Fruit fly (Drosophila melanogaster) whole organism, wandering third instar larva: ENCODE measurements around the gene CG34244.

Experiments used
- Abd-B ChIP-seq: fragments of >200 bp; optimal IDR thresholded peaks from 2 replicates; lab custom pipeline; 2017; ENCODE audit warnings: missing biosample characterization, missing genetic modification characterization
- CG32264 ChIP-seq: fragments of 200-800 bp; sonication (Bioruptor generic); optimal IDR thresholded peaks from 2 replicates; lab custom pipeline; 2016; ENCODE audit warnings: missing biosample characterization, missing genetic modification characterization
- CG9705 ChIP-seq: fragments of 200-800 bp; sonication (Bioruptor generic); optimal IDR thresholded peaks from 2 replicates; lab custom pipeline; 2018; ENCODE audit warnings: missing biosample characterization, mild to moderate bottlenecking, missing genetic modification characterization
- CrebA ChIP-seq: fragments of 200-800 bp; sonication (Bioruptor generic); optimal IDR thresholded peaks from 2 replicates; lab custom pipeline; 2016; ENCODE audit warnings: missing biosample characterization, mild to moderate bottlenecking, missing genetic modification characterization, borderline replicate concordance
- Dif ChIP-seq: fragments of 200-275, 200-300 bp; sonication (Bioruptor generic); optimal IDR thresholded peaks from 2 replicates; lab custom pipeline; 2018; ENCODE audit warnings: missing biosample characterization, missing genetic modification characterization; ENCODE audit not compliant: partially characterized antibody
- GATAd ChIP-seq: sonication (Bioruptor generic); optimal IDR thresholded peaks from 2 replicates; lab custom pipeline; 2016; ENCODE audit warnings: missing biosample characterization, missing genetic modification characterization
- HLH106 ChIP-seq: fragments of 200-800 bp; optimal IDR thresholded peaks from 3 replicates; lab custom pipeline; 2019; ENCODE audit warnings: missing biosample characterization, mild to moderate bottlenecking, missing genetic modification characterization, moderate library complexity
- Hnf4 ChIP-seq: fragments of 200-800 bp; sonication (Bioruptor generic); optimal IDR thresholded peaks from 2 replicates; lab custom pipeline; 2016; ENCODE audit warnings: missing biosample characterization, mild to moderate bottlenecking, missing genetic modification characterization
- Hr78 ChIP-seq: fragments of >200 bp; optimal IDR thresholded peaks from 2 replicates; lab custom pipeline; 2017; ENCODE audit warnings: missing biosample characterization, missing genetic modification characterization
- Hr83 ChIP-seq: fragments of 200-300 bp; sonication (Bioruptor generic); optimal IDR thresholded peaks from 2 replicates; lab custom pipeline; 2016; ENCODE audit warnings: missing biosample characterization, mild to moderate bottlenecking, missing genetic modification characterization, moderate library complexity; ENCODE audit not compliant: poor library complexity, severe bottlenecking
- Jra ChIP-seq: sonication (Bioruptor generic); optimal IDR thresholded peaks from 2 replicates; lab custom pipeline; 2016; ENCODE audit warnings: missing biosample characterization, missing genetic modification characterization
- Mio ChIP-seq: sonication (Bioruptor generic); optimal IDR thresholded peaks from 2 replicates; lab custom pipeline; 2016; ENCODE audit warnings: missing biosample characterization, missing genetic modification characterization
- Myc ChIP-seq: fragments of >200 bp; optimal IDR thresholded peaks from 2 replicates; lab custom pipeline; 2017
- N ChIP-seq: fragments of >200 bp; optimal IDR thresholded peaks from 2 replicates; lab custom pipeline; 2018; ENCODE audit warnings: missing biosample characterization, missing external identifiers, missing genetic modification characterization
- OdsH ChIP-seq: fragments of 200-800 bp; sonication (Bioruptor generic); optimal IDR thresholded peaks from 2 replicates; lab custom pipeline; 2016; ENCODE audit warnings: missing biosample characterization, mild to moderate bottlenecking, missing genetic modification characterization
- Sp1 ChIP-seq: fragments of 200-800 bp; sonication (Bioruptor generic); optimal IDR thresholded peaks from 3 replicates; lab custom pipeline; 2019; ENCODE audit warnings: missing biosample characterization, mild to moderate bottlenecking, missing genetic modification characterization, moderate library complexity
- Vsx2 ChIP-seq: fragments of 200-300, 225-300 bp; sonication (Bioruptor generic); optimal IDR thresholded peaks from 2 replicates; lab custom pipeline; 2018; ENCODE audit warnings: missing biosample characterization, missing genetic modification characterization; ENCODE audit not compliant: partially characterized antibody
- br ChIP-seq: fragments of 200-800 bp; sonication (Bioruptor generic); optimal IDR thresholded peaks from 2 replicates; lab custom pipeline; 2016; ENCODE audit warnings: missing biosample characterization, missing genetic modification characterization
- brk ChIP-seq: fragments of 200-800 bp; sonication (Bioruptor generic); optimal IDR thresholded peaks from 2 replicates; lab custom pipeline; 2016; ENCODE audit warnings: missing biosample characterization, mild to moderate bottlenecking, missing genetic modification characterization
- dl ChIP-seq, 2 experiments: fragments of 175-275, 200-275 bp in 1 of 2; fragments of 200-275 bp in 1 of 2; sonication (Bioruptor generic); optimal IDR thresholded peaks; lab custom pipeline; 2018; ENCODE audit warnings: mild to moderate bottlenecking in 2 of 2, missing biosample characterization in 2 of 2, missing genetic modification characterization in 2 of 2, moderate library complexity in 2 of 2; ENCODE audit not compliant: partially characterized antibody in 2 of 2, insufficient read depth in 1 of 2
- dmrt93B ChIP-seq: fragments of 200-800 bp; sonication (Bioruptor generic); optimal IDR thresholded peaks from 2 replicates; lab custom pipeline; 2018; ENCODE audit warnings: missing biosample characterization, mild to moderate bottlenecking, missing genetic modification characterization
- ey ChIP-seq: fragments of 200-800 bp; sonication (Bioruptor generic); optimal IDR thresholded peaks from 2 replicates; lab custom pipeline; 2016; ENCODE audit warnings: missing biosample characterization, missing genetic modification characterization
- foxo ChIP-seq, 2 experiments: fragments of 200-800 bp; sonication (Bioruptor generic); optimal IDR thresholded peaks; 2 replicates in 1 of 2; 3 replicates in 1 of 2; lab custom pipeline; 2016 to 2017; ENCODE audit warnings: missing biosample characterization in 2 of 2, missing genetic modification characterization in 2 of 2
- fru ChIP-seq: fragments of 200-800 bp; sonication (Bioruptor generic); optimal IDR thresholded peaks from 3 replicates; lab custom pipeline; 2016; ENCODE audit warnings: missing biosample characterization, mild to moderate bottlenecking, missing genetic modification characterization
- h ChIP-seq: fragments of 200-800 bp; sonication (Bioruptor generic); optimal IDR thresholded peaks from 3 replicates; lab custom pipeline; 2016; ENCODE audit warnings: missing biosample characterization, mild to moderate bottlenecking, missing genetic modification characterization
- jim ChIP-seq: fragments of 175-275, 200-325 bp; sonication (Bioruptor generic); optimal IDR thresholded peaks from 2 replicates; lab custom pipeline; 2016; ENCODE audit warnings: missing biosample characterization, mild to moderate bottlenecking, missing genetic modification characterization
- lola ChIP-seq: fragments of >200 bp; optimal IDR thresholded peaks from 2 replicates; lab custom pipeline; 2017; ENCODE audit warnings: missing biosample characterization, missing genetic modification characterization
- pan ChIP-seq: fragments of >200 bp; optimal IDR thresholded peaks from 2 replicates; lab custom pipeline; 2017
- psq ChIP-seq: fragments of 200-800 bp; sonication (Bioruptor generic); optimal IDR thresholded peaks from 3 replicates; lab custom pipeline; 2017; ENCODE audit warnings: missing biosample characterization, mild to moderate bottlenecking, missing genetic modification characterization, moderate library complexity
- sage ChIP-seq: fragments of 200-800 bp; sonication (Bioruptor generic); optimal IDR thresholded peaks from 2 replicates; lab custom pipeline; 2016; ENCODE audit warnings: missing biosample characterization, mild to moderate bottlenecking, missing genetic modification characterization
- sv ChIP-seq: fragments of 200-800 bp; sonication (Bioruptor generic); optimal IDR thresholded peaks from 3 replicates; lab custom pipeline; 2016; ENCODE audit warnings: missing biosample characterization, missing genetic modification characterization
- usp ChIP-seq: fragments of >200 bp; optimal IDR thresholded peaks from 2 replicates; lab custom pipeline; 2017; ENCODE audit warnings: missing biosample characterization, missing genetic modification characterization
- woc ChIP-seq: sonication (Bioruptor generic); optimal IDR thresholded peaks from 2 replicates; lab custom pipeline; 2016; ENCODE audit warnings: missing biosample characterization, mild to moderate bottlenecking, missing genetic modification characterization

Gene CG34244

DNA sequence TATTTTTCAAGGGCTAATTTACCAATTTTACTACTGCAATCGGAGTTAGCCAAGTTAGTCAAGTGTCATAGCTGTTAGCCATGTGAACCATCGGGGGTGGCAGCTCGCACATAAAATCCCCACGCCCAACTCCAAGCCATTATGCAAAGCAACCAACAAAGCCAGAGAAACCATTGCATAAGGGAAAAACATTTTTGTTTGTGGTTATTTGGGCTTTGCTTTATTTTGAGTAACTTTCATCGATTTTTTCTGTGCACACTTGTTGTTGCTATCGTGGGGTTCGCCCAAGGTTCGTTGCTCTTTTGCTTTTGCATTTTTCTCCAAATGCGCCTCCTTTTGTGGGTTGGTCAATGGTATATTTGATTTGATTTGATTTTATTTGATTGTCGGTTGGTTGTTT lies 37.5 kb downstream of the CG34244 start:
- TF ChIP-seq Dif (GFP tag; lab: Kevin White, UChicago) (no peak), psq (GFP tag; lab: Kevin White, UChicago) (no peak), CG32264 (GFP tag; lab: Kevin White, UChicago) (no peak), sv (GFP tag; lab: Kevin White, UChicago) (no peak), OdsH (no peak), Myc (lab: Kevin White, UChicago) (no peak), woc (no peak), brk (GFP tag; lab: Kevin White, UChicago) (no peak), fru (GFP tag; lab: Kevin White, UChicago) (no peak), usp (no peak), br (no peak), foxo (GFP tag; optimal IDR thresholded peaks at IDR 0.05; lab: Kevin White, UChicago) (no peak), HLH106 (no peak), lola (GFP tag; lab: Kevin White, UChicago) (no peak), Hr83 (no peak), Jra (GFP tag; lab: Kevin White, UChicago) (no peak), Sp1 (GFP tag; lab: Kevin White, UChicago) (no peak), CrebA (GFP tag; lab: Kevin White, UChicago) (no peak)
- TF ChIP-seq, all 38 proteins: peak for 0

DNA sequence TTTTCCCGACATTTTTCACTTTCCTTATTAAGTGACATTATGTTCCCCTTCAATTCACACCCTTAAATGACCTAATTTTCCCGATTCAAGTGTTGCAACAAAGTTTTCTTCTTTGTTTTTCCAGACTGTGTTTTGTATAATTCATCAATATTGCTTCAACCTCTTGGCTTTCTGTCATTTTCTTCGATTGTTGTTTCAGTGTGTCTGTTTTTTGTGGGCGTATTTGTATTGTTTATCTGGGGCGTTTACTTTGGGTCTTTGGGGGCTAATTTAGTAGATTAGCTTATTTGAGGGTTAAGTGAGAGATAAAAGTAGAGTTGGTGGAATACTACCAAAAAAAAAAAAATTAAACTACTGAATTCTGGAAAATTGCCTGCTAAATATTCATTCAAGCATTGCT lies 40.0 kb downstream of the CG34244 start:
- TF ChIP-seq woc (no peak), pan (no peak), GATAd (GFP tag; lab: Kevin White, UChicago) (no peak), dmrt93B (no peak), Sp1 (GFP tag; lab: Kevin White, UChicago) (no peak), Hr78 (no peak), br (no peak), Jra (GFP tag; lab: Kevin White, UChicago) (no peak), Mio (GFP tag; lab: Kevin White, UChicago) (no peak), sv (GFP tag; lab: Kevin White, UChicago) (no peak), foxo (GFP tag; optimal IDR thresholded peaks at IDR 0.05; lab: Kevin White, UChicago) (no peak), usp (no peak), CG9705 (GFP tag; lab: Kevin White, UChicago) (no peak), dl (GFP tag; optimal IDR thresholded peaks at IDR 0.05; lab: Kevin White, UChicago; ENCODE audit: insufficient read depth in 1 of 2, partially characterized antibody in 2 of 2) (no peak), Vsx2 (GFP tag; lab: Kevin White, UChicago) (no peak)

DNA sequence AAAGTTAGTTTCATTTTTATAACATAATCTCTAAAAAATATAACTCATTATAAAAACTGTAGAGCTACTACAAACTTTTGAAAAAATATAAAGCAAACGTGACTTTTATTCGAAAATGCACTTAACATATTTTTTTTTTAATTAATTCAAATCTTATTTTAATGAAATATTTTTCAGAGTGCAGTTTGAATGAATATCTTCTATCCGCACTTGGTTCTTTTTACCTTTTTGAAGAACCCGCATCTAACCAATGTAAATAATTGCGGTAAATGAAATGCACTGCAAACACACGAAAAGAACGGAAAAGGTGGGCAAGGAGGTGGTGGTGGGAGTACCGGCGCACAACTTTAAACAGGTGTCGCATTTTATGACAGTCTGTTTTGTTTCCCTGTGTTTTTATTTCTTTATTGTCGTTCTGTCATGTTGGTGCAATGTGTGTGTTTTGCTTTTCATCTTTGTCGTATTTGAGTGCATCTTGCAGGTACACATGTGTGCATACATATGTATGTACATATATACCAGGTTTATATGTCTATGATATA lies 41.7 kb downstream of the CG34244 start:
- TF ChIP-seq CG9705 (GFP tag; lab: Kevin White, UChicago) (no peak), lola (GFP tag; lab: Kevin White, UChicago) (no peak), jim (GFP tag; lab: Kevin White, UChicago) (no peak), HLH106 (no peak), fru (GFP tag; lab: Kevin White, UChicago) (no peak), Hnf4 (no peak), h (peak; percentile 9), OdsH (no peak), Hr83 (peak; percentile 9), Abd-B (GFP tag; lab: Kevin White, UChicago) (no peak), Hr78 (no peak), sv (GFP tag; lab: Kevin White, UChicago) (no peak), woc (no peak), foxo (GFP tag; optimal IDR thresholded peaks at IDR 0.05; lab: Kevin White, UChicago) (peak in 1 of 2 experiments; percentile 9), br (no peak), psq (GFP tag; lab: Kevin White, UChicago) (peak; percentile 5), dmrt93B (no peak), CG32264 (GFP tag; lab: Kevin White, UChicago) (no peak), Dif (GFP tag; lab: Kevin White, UChicago) (no peak)

DNA sequence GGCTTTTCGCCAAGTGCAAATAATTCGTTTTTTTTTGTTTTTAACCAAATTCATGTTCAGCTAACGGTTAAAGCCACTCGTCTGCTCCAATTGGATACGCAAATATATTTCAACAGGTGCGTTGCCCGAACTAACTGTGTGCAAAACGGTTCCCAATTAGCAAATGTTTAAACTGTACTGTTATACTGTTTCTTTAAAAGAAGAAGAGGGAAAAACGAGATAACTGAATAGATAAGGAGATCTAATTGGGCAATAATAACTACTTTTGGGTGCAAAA lies 44.3 kb downstream of the CG34244 start:
- TF ChIP-seq Mio (GFP tag; lab: Kevin White, UChicago) (no peak), ey (no peak), CrebA (GFP tag; lab: Kevin White, UChicago) (no peak), dmrt93B (no peak), psq (GFP tag; lab: Kevin White, UChicago) (no peak), sage (GFP tag; lab: Kevin White, UChicago) (no peak), Vsx2 (GFP tag; lab: Kevin White, UChicago) (no peak), N (no peak), CG9705 (GFP tag; lab: Kevin White, UChicago) (no peak), lola (GFP tag; lab: Kevin White, UChicago) (no peak), OdsH (no peak), Hr83 (no peak), Jra (GFP tag; lab: Kevin White, UChicago) (no peak), GATAd (GFP tag; lab: Kevin White, UChicago) (no peak), HLH106 (no peak)
